Worm (Caenorhabditis elegans): ENCODE measurements around the gene F35C5.12.

The F35C5.12 gene

DNA sequence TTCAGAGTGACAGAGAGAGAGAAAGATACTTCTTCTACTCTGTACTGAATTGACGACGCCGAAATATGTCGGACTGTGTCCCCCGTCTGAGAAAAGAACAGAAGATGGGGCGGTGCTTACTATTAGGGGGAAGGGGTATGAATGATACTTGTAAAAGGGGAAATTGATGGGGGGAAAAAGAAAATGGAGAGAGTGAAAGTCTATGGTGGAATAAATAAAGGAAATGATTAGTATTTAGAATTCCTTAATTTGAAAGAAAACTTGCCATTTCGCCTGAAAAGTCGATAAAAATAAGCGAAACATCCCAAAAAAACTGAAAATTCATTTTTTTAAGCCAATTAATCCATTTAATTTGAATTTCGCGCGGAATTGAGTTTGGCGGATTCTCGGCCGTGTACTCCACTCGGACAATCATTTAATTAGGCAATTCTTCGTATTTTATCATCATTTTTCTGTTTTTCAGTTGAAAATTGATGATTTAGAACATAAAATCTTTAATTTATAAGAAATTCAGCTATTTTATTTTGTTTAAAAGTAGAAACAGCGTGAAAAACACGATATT is at the start of gene F35C5.12 (continued):
- TF ChIP-seq F49E8.2 (tag; optimal IDR thresholded peaks at IDR 0.05; ENCODE audit: insufficient read depth), result no peak
- peak; percentile 53 for TF ChIP-seq madf-6 (GFP tag; IDR thresholded peaks at IDR 0.05)
- TF ChIP-seq attf-3 (GFP tag; conservative IDR thresholded peaks at IDR 0.05), result peak; percentile 63
- TF ChIP-seq tbp1 (GFP tag; optimal IDR thresholded peaks at IDR 0.05), result no peak
- TF ChIP-seq ztf-26 (tag; optimal IDR thresholded peaks at IDR 0.05), result no peak
- TF ChIP-seq fkh-3 (tag; optimal IDR thresholded peaks at IDR 0.05), result no peak
- no peak for TF ChIP-seq nhr-27 (tag; optimal IDR thresholded peaks at IDR 0.05)
- no peak for TF ChIP-seq mxl-1 (tag; optimal IDR thresholded peaks at IDR 0.05)
- no peak for TF ChIP-seq F10E7.11 (tag; optimal IDR thresholded peaks at IDR 0.05)
- TF ChIP-seq ccch-3 (GFP tag; optimal IDR thresholded peaks at IDR 0.05), result no peak
- TF ChIP-seq hmg-1.2 (GFP tag; IDR thresholded peaks at IDR 0.05), result no peak

DNA sequence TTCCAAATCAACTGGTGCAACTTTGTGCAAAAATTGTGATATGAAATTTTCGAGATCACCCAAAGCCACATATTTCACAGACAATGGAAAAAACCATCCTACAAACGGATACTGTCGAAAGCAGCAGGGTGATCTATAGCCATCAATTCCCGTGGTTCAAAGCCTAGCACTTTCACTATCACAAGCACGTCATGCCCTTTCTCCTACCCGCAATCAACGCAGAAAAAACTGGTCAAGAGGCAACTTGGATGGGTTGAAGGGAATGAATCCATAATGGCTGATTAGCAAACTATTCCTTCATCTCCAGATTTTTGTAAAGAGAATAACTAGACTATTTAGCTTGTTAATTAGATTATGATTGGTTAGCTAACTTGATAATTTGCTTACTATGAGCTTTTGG is 47.4 kb upstream of the F35C5.12 start:
- TF ChIP-seq F55B11.4 (tag; optimal IDR thresholded peaks at IDR 0.05; ENCODE audit: borderline replicate concordance, insufficient read depth), result no peak

DNA sequence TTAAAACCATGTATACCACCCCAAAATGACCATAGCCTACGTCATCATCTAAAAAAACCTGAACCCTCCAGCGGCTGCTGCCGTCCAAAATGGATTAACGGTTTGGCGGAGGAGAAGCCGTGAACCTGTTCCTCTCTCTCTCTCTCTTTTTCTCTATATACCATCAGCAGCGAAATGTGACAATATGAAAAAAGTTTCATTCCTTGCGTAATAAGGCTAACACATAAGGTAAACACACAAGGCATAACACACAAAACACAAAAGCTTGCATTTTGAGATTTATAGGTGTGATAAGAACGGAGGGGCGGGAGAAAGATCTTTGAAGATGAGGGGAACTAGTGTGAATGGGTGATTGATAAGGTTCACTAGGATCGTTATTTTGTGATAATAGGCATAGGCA is 46.9 kb upstream of the F35C5.12 start:
- TF ChIP-seq Y67H2A.10 (GFP tag; conservative IDR thresholded peaks at IDR 0.05) (no peak), K11D2.4 (GFP tag; IDR thresholded peaks at IDR 0.05) (no peak), atf-7 (tag; optimal IDR thresholded peaks at IDR 0.05) (no peak), akir-1 (GFP tag; optimal IDR thresholded peaks at IDR 0.05) (no peak), hmg-1.2 (GFP tag; IDR thresholded peaks at IDR 0.05) (no peak), attf-5 (GFP tag; optimal IDR thresholded peaks at IDR 0.05) (no peak), K12H6.12 (tag; optimal IDR thresholded peaks at IDR 0.05) (no peak), let-607 (tag; optimal IDR thresholded peaks at IDR 0.05) (no peak), F23B12.7 (tag; optimal IDR thresholded peaks at IDR 0.05; ENCODE audit: insufficient read depth) (no peak), pbrm-1 (GFP tag; IDR thresholded peaks at IDR 0.05) (no peak)

DNA sequence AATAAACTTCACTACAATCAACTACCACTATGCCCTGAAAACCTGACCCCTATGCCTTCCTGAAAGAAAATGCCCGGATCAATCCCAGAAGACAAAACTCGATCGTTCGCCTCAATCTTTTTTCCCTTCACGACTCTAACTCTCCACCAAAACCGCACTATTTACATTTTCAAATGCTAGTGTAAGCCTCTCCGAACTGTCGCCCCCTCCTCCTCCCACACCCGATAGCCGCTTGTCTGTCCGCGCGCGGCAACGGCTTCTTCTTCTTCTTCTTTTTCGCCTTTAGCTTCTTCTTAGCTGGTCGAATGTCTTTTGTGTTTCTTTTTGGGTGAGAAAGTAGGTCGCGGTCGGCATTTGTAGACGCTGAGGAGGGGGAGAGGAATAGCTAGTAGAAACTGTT is 45.8 kb upstream of the F35C5.12 start:
- no peak for TF ChIP-seq fkh-3 (tag; optimal IDR thresholded peaks at IDR 0.05)
- no peak for TF ChIP-seq ztf-26 (tag; optimal IDR thresholded peaks at IDR 0.05)
- no peak for TF ChIP-seq F57C9.4 (tag; optimal IDR thresholded peaks at IDR 0.05)
- no peak for TF ChIP-seq bed-2 (GFP tag; IDR thresholded peaks at IDR 0.05)
- TF ChIP-seq lsl-1 (GFP tag; optimal IDR thresholded peaks at IDR 0.05), result no peak
- TF ChIP-seq ztf-22 (GFP tag; optimal IDR thresholded peaks at IDR 0.05), result no peak

DNA sequence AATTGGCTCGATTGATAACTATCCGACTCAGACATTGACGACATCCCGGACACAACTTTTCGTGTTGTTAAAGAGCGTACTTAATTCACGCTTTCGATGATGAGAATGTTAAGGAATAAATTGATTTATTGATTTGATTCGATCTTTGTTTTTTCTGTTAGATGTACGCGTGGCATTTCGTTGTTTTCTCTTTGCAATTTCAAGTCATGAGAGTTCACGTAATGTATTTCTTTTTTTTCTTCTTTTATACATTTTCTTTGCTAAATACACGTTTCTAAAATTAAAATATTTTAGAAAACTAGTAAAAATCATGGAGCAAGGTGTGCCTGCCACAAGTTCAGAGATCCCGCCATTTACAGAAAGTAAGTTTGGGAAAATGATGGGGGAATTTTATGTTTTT is 40.3 kb upstream of the F35C5.12 start, which contains the start of the genes Y38F1A.1 and Y38F1A.2:
TSS of gene Y38F1A.1 (minus strand) at position 101 of the 400 bp plus-strand sequence.
TSS of gene Y38F1A.2 (plus strand) at position 289 of the 400 bp plus-strand sequence.
- TF ChIP-seq mel-28 (tag; optimal IDR thresholded peaks at IDR 0.05; ENCODE audit: borderline replicate concordance) (no peak), tbp1 (GFP tag; optimal IDR thresholded peaks at IDR 0.05) (no peak), Y56A3A.18 (GFP tag; IDR thresholded peaks at IDR 0.05) (no peak), C17E4.6 (GFP tag; IDR thresholded peaks at IDR 0.05) (no peak), F57A8.1 (GFP tag; optimal IDR thresholded peaks at IDR 0.05) (no peak), lsl-1 (GFP tag; optimal IDR thresholded peaks at IDR 0.05) (no peak), F33H1.4 (GFP tag; IDR thresholded peaks at IDR 0.05) (no peak), nfya-2 (GFP tag; IDR thresholded peaks at IDR 0.05) (no peak), sea-2 (GFP tag; IDR thresholded peaks at IDR 0.05) (no peak), let-526 (GFP tag; IDR thresholded peaks at IDR 0.05) (no peak), hmg-1.2 (GFP tag; IDR thresholded peaks at IDR 0.05) (no peak)

Measured in whole organism, young adult.